Worm (Caenorhabditis elegans): Measurements from ENCODE around the gene K12H6.9.

The K12H6.9 gene

ce11 chrII:2802804-2803586 is 21.2 kb upstream of the K12H6.9 start:
- TF ChIP-seq tra-4 (tag; optimal IDR thresholded peaks at IDR 0.05) = no peak
- no peak for TF ChIP-seq ceh-13 (GFP tag; optimal IDR thresholded peaks at IDR 0.05)
- TF ChIP-seq ets-7 (tag; optimal IDR thresholded peaks at IDR 0.05) = no peak
- TF ChIP-seq hmg-4 (GFP tag; optimal IDR thresholded peaks at IDR 0.05) = no peak
- TF ChIP-seq scrt-1 (GFP tag; IDR thresholded peaks at IDR 0.05) = no peak
- no peak for TF ChIP-seq aly-1 (tag; optimal IDR thresholded peaks at IDR 0.05)
- TF ChIP-seq tbx-37 (GFP tag; conservative IDR thresholded peaks at IDR 0.05) = no peak
- TF ChIP-seq B0310.2 (tag; optimal IDR thresholded peaks at IDR 0.05) = no peak
- no peak for TF ChIP-seq F13C5.2 (tag; optimal IDR thresholded peaks at IDR 0.05)
- TF ChIP-seq hnd-1 (tag; optimal IDR thresholded peaks at IDR 0.05) = no peak
- no peak for TF ChIP-seq flt-1 (GFP tag; IDR thresholded peaks at IDR 0.05)
- no peak for TF ChIP-seq tbx-11 (GFP tag; IDR thresholded peaks at IDR 0.05)
- no peak for TF ChIP-seq ama-1 (optimal IDR thresholded peaks at IDR 0.05)
- no peak for TF ChIP-seq sea-1 (GFP tag; conservative IDR thresholded peaks at IDR 0.05)
- TF ChIP-seq hmbx-1 (tag; optimal IDR thresholded peaks at IDR 0.05) = no peak
- no peak for TF ChIP-seq pes-1 (GFP tag; IDR thresholded peaks at IDR 0.05)

- no peak for TF ChIP-seq ama-1 (optimal IDR thresholded peaks at IDR 0.05)
- TF ChIP-seq B0310.2 (tag; optimal IDR thresholded peaks at IDR 0.05) = no peak
- TF ChIP-seq scrt-1 (GFP tag; IDR thresholded peaks at IDR 0.05) = no peak
- TF ChIP-seq F13C5.2 (tag; optimal IDR thresholded peaks at IDR 0.05) = no peak
- TF ChIP-seq ceh-36 (tag; optimal IDR thresholded peaks at IDR 0.05) = no peak
- TF ChIP-seq tbx-11 (GFP tag; IDR thresholded peaks at IDR 0.05) = no peak
Observed at ce11 chrII:2804245-2804644, 20.0 kb upstream of the K12H6.9 start.

ce11 chrII:2804949-2805348 is 19.3 kb upstream of the K12H6.9 start:
- no peak for TF ChIP-seq aly-1 (tag; optimal IDR thresholded peaks at IDR 0.05)
- no peak for TF ChIP-seq hmbx-1 (tag; optimal IDR thresholded peaks at IDR 0.05)
- no peak for TF ChIP-seq tra-4 (tag; optimal IDR thresholded peaks at IDR 0.05)
- no peak for TF ChIP-seq ets-7 (tag; optimal IDR thresholded peaks at IDR 0.05)
- no peak for TF ChIP-seq scrt-1 (GFP tag; IDR thresholded peaks at IDR 0.05)
- no peak for TF ChIP-seq hnd-1 (tag; optimal IDR thresholded peaks at IDR 0.05)
- no peak for TF ChIP-seq ceh-36 (tag; optimal IDR thresholded peaks at IDR 0.05)

- TF ChIP-seq tra-4 (tag; optimal IDR thresholded peaks at IDR 0.05) (no peak), ceh-36 (tag; optimal IDR thresholded peaks at IDR 0.05) (no peak), pes-1 (GFP tag; IDR thresholded peaks at IDR 0.05) (no peak), F13C5.2 (tag; optimal IDR thresholded peaks at IDR 0.05) (no peak), tbx-37 (GFP tag; conservative IDR thresholded peaks at IDR 0.05) (no peak), ceh-13 (GFP tag; optimal IDR thresholded peaks at IDR 0.05) (no peak), ets-7 (tag; optimal IDR thresholded peaks at IDR 0.05) (no peak), B0310.2 (tag; optimal IDR thresholded peaks at IDR 0.05) (no peak), hmg-4 (GFP tag; optimal IDR thresholded peaks at IDR 0.05) (no peak), ama-1 (optimal IDR thresholded peaks at IDR 0.05) (no peak), aly-1 (tag; optimal IDR thresholded peaks at IDR 0.05) (no peak), sea-1 (GFP tag; conservative IDR thresholded peaks at IDR 0.05) (no peak), hnd-1 (tag; optimal IDR thresholded peaks at IDR 0.05) (no peak), tbx-11 (GFP tag; IDR thresholded peaks at IDR 0.05) (no peak), flt-1 (GFP tag; IDR thresholded peaks at IDR 0.05) (no peak)
Observed at ce11 chrII:2805566-2805965, 18.6 kb upstream of the K12H6.9 start.

- no peak for TF ChIP-seq ceh-13 (GFP tag; optimal IDR thresholded peaks at IDR 0.05)
Observed at ce11 chrII:2807674-2808206, 16.5 kb upstream of the K12H6.9 start, which contains the start of gene K12H6.12. Gene K12H6.12 (plus strand): TSS chrII:2808156.

ce11 chrII:2815017-2815416 is 9.2 kb upstream of the K12H6.9 start:
- TF ChIP-seq flt-1 (GFP tag; IDR thresholded peaks at IDR 0.05) = no peak
- TF ChIP-seq ceh-13 (GFP tag; optimal IDR thresholded peaks at IDR 0.05) = no peak
- no peak for TF ChIP-seq tbx-37 (GFP tag; conservative IDR thresholded peaks at IDR 0.05)
- TF ChIP-seq F13C5.2 (tag; optimal IDR thresholded peaks at IDR 0.05) = no peak
- no peak for TF ChIP-seq B0310.2 (tag; optimal IDR thresholded peaks at IDR 0.05)

ce11 chrII:2815444-2815843 is 8.8 kb upstream of the K12H6.9 start, which contains the start of gene K12H6.2:
Gene K12H6.2 (minus strand): TSS chrII:2815544.
- no peak for TF ChIP-seq flt-1 (GFP tag; IDR thresholded peaks at IDR 0.05)
- no peak for TF ChIP-seq B0310.2 (tag; optimal IDR thresholded peaks at IDR 0.05)
- TF ChIP-seq pes-1 (GFP tag; IDR thresholded peaks at IDR 0.05) = no peak
- no peak for TF ChIP-seq sea-1 (GFP tag; conservative IDR thresholded peaks at IDR 0.05)
- TF ChIP-seq ama-1 (optimal IDR thresholded peaks at IDR 0.05) = no peak

ce11 chrII:2816676-2817075 is 7.5 kb upstream of the K12H6.9 start, which contains the start of gene set-13:
Gene set-13 (plus strand): TSS chrII:2816976.
- TF ChIP-seq flt-1 (GFP tag; IDR thresholded peaks at IDR 0.05) (no peak), ama-1 (optimal IDR thresholded peaks at IDR 0.05) (no peak), tra-4 (tag; optimal IDR thresholded peaks at IDR 0.05) (no peak), ceh-13 (GFP tag; optimal IDR thresholded peaks at IDR 0.05) (no peak), hnd-1 (tag; optimal IDR thresholded peaks at IDR 0.05) (no peak), B0310.2 (tag; optimal IDR thresholded peaks at IDR 0.05) (no peak), tbx-11 (GFP tag; IDR thresholded peaks at IDR 0.05) (no peak), hmg-4 (GFP tag; optimal IDR thresholded peaks at IDR 0.05) (no peak), pes-1 (GFP tag; IDR thresholded peaks at IDR 0.05) (no peak), tbx-37 (GFP tag; conservative IDR thresholded peaks at IDR 0.05) (no peak), sea-1 (GFP tag; conservative IDR thresholded peaks at IDR 0.05) (no peak), scrt-1 (GFP tag; IDR thresholded peaks at IDR 0.05) (no peak), ceh-36 (tag; optimal IDR thresholded peaks at IDR 0.05) (no peak), ets-7 (tag; optimal IDR thresholded peaks at IDR 0.05) (no peak), aly-1 (tag; optimal IDR thresholded peaks at IDR 0.05) (no peak), F13C5.2 (tag; optimal IDR thresholded peaks at IDR 0.05) (no peak), hmbx-1 (tag; optimal IDR thresholded peaks at IDR 0.05) (no peak)
